Worm (Caenorhabditis elegans): ENCODE data around the gene msp-58.

DNA sequence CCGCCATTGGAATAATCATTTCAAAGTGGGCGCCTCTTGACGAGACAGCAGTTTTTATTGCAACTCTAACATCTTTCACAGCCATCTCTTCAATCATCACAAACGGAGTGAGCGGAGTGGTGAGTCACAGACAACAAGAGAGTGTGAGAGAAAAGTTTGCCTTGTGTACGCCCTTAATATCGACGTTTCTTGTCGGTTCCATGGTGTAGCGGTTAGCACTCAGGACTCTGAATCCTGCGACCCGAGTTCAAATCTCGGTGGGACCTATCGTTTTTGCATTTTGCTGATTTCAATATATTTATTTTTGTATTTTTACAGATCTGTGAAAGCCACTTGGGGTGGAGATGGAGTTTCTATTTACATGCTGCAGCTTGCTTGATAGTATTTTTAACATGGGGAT, 26.1 kb downstream of the msp-58 start:
- no peak; the same call in 1 of the 2 replicates for TF ChIP-seq flt-1 (GFP tag; IDR thresholded peaks at IDR 0.05)
- no peak for TF ChIP-seq ref-1 (GFP tag; conservative IDR thresholded peaks at IDR 0.05)
- TF ChIP-seq med-1 (GFP tag; optimal IDR thresholded peaks at IDR 0.05; ENCODE audit: insufficient read depth), result no peak
- peak; percentile 85 for TF ChIP-seq ztf-23 (GFP tag; IDR thresholded peaks at IDR 0.05)
- no peak for TF ChIP-seq cog-1 (tag; optimal IDR thresholded peaks at IDR 0.05)
- TF ChIP-seq tab-1 (GFP tag; IDR thresholded peaks at IDR 0.05), result no peak

Measured in whole organism, midembryonic.